Fruit fly (Drosophila melanogaster) whole organism, embryonic: Measurements from ENCODE around the gene CG43759.

Source experiments
- Bgb ChIP-seq: fragments of 200-800 bp; sonication (Bioruptor generic); IDR thresholded peaks from 2 replicates; pipeline ENCODE4 v1.3.6; 2022; ENCODE audit warnings: missing biosample characterization, missing genetic modification characterization; ENCODE audit not compliant: partially characterized antibody
- CG10209 ChIP-seq: fragments of 200-800 bp; sonication (Bioruptor generic); optimal IDR thresholded peaks from 3 replicates; lab custom pipeline; 2017; ENCODE audit warnings: missing biosample characterization, mild to moderate bottlenecking, missing genetic modification characterization, missing genetic modification reagents
- CG10267 ChIP-seq: fragments of 200-800 bp; sonication (Bioruptor generic); optimal IDR thresholded peaks from 2 replicates; lab custom pipeline; 2018; ENCODE audit warnings: missing biosample characterization, mild to moderate bottlenecking, missing genetic modification characterization, moderate library complexity
- CG10654 ChIP-seq: fragments of 200-800 bp; sonication (Bioruptor generic); optimal IDR thresholded peaks from 2 replicates; lab custom pipeline; 2016; ENCODE audit warnings: missing biosample characterization, missing genetic modification characterization
- CG11085 ChIP-seq: fragments of 200-800 bp; sonication (Bioruptor generic); IDR thresholded peaks from 2 replicates; pipeline ENCODE4 v1.3.6; 2022; ENCODE audit warnings: missing biosample characterization, missing genetic modification characterization
- CG11398 ChIP-seq: fragments of 200-800 bp; sonication (Bioruptor generic); optimal IDR thresholded peaks from 2 replicates; lab custom pipeline; 2016; ENCODE audit warnings: missing biosample characterization, missing genetic modification characterization
- CG13775 ChIP-seq: fragments of 200-800 bp; sonication (Bioruptor generic); optimal IDR thresholded peaks from 3 replicates; lab custom pipeline; 2017; ENCODE audit warnings: missing biosample characterization, mild to moderate bottlenecking, missing genetic modification characterization
- CG14860 ChIP-seq: fragments of 200-800 bp; sonication (Bioruptor generic); IDR thresholded peaks from 3 replicates; pipeline ENCODE4 v1.3.6; 2022; ENCODE audit warnings: missing biosample characterization, missing genetic modification characterization; ENCODE audit not compliant: partially characterized antibody
- CG15073 ChIP-seq: fragments of 200-800 bp; sonication (Bioruptor generic); optimal IDR thresholded peaks from 2 replicates; lab custom pipeline; 2016; ENCODE audit warnings: missing biosample characterization, missing genetic modification characterization
- CG1647 ChIP-seq: fragments of 200-800 bp; sonication (Bioruptor generic); optimal IDR thresholded peaks from 3 replicates; lab custom pipeline; 2016; ENCODE audit warnings: missing biosample characterization, missing genetic modification characterization
- CG17912 ChIP-seq: fragments of 200-800 bp; sonication (Bioruptor generic); optimal IDR thresholded peaks from 2 replicates; lab custom pipeline; 2018; ENCODE audit warnings: missing biosample characterization, mild to moderate bottlenecking, missing genetic modification characterization
- CG4360 ChIP-seq: fragments of 200-800 bp; sonication (Bioruptor generic); IDR thresholded peaks from 2 replicates; pipeline ENCODE4 v1.3.6; 2022; ENCODE audit warnings: missing biosample characterization, missing genetic modification characterization
- CG5245 ChIP-seq: fragments of 200-800 bp; sonication (Bioruptor generic); optimal IDR thresholded peaks from 3 replicates; lab custom pipeline; 2016; ENCODE audit warnings: missing biosample characterization, missing genetic modification characterization
- Camta ChIP-seq: fragments of 200-800 bp; sonication (Bioruptor generic); optimal IDR thresholded peaks from 2 replicates; lab custom pipeline; 2016; ENCODE audit warnings: missing biosample characterization, missing genetic modification characterization
- Dip3 ChIP-seq: fragments of 200-800 bp; sonication (Bioruptor generic); optimal IDR thresholded peaks from 3 replicates; lab custom pipeline; 2016; ENCODE audit warnings: missing biosample characterization, missing genetic modification characterization
- Drgx ChIP-seq: fragments of 200-800 bp; sonication (Bioruptor generic); IDR thresholded peaks from 2 replicates; pipeline ENCODE4 v1.3.6; 2022; ENCODE audit warnings: missing biosample characterization, missing genetic modification characterization
- Fer1 ChIP-seq: fragments of 200-800 bp; sonication (Bioruptor generic); optimal IDR thresholded peaks from 2 replicates; lab custom pipeline; 2017; ENCODE audit warnings: missing biosample characterization, mild to moderate bottlenecking, missing genetic modification characterization
- Hey ChIP-seq: fragments of 200-800 bp; sonication (Bioruptor generic); optimal IDR thresholded peaks from 3 replicates; lab custom pipeline; 2018; ENCODE audit warnings: missing biosample characterization, mild to moderate bottlenecking, missing genetic modification characterization
- Hr39 ChIP-seq: fragments of >200 bp; optimal IDR thresholded peaks from 2 replicates; lab custom pipeline; 2017
- MESR4 ChIP-seq: fragments of 200-800 bp; sonication (Bioruptor generic); optimal IDR thresholded peaks from 2 replicates; lab custom pipeline; 2018; ENCODE audit warnings: missing biosample characterization, mild to moderate bottlenecking, missing genetic modification characterization, moderate library complexity
- MTF-1 ChIP-seq: fragments of 200-800 bp; sonication (Bioruptor generic); optimal IDR thresholded peaks from 2 replicates; lab custom pipeline; 2018; ENCODE audit warnings: missing biosample characterization, mild to moderate bottlenecking, missing genetic modification characterization, borderline replicate concordance
- Myb ChIP-seq: fragments of 200-800 bp; sonication (Bioruptor generic); optimal IDR thresholded peaks from 2 replicates; lab custom pipeline; 2016; ENCODE audit warnings: missing biosample characterization, missing genetic modification characterization
- Nf-YC ChIP-seq: fragments of 200-800 bp; optimal IDR thresholded peaks from 3 replicates; lab custom pipeline; 2019; ENCODE audit warnings: missing biosample characterization, mild to moderate bottlenecking, missing genetic modification characterization, moderate library complexity
- Opbp ChIP-seq: fragments of 200-800 bp; sonication (Bioruptor generic); IDR thresholded peaks from 3 replicates; pipeline ENCODE4 v1.3.6; 2022; ENCODE audit warnings: missing biosample characterization, missing genetic modification characterization; ENCODE audit not compliant: partially characterized antibody
- Stat92E ChIP-seq, 3 experiments: fragments of >200 bp in 2 of 3; fragments of 200-800 bp in 1 of 3; sonication (Bioruptor generic) in 1 of 3; optimal IDR thresholded peaks; 2 replicates each; lab custom pipeline; 2017 to 2019; ENCODE audit warnings: missing biosample characterization in 3 of 3, missing genetic modification characterization in 3 of 3, mild to moderate bottlenecking in 1 of 3, moderate library complexity in 1 of 3
- Xbp1 ChIP-seq: fragments of 200-800 bp; sonication (Bioruptor generic); optimal IDR thresholded peaks from 3 replicates; lab custom pipeline; 2016; ENCODE audit warnings: missing biosample characterization, mild to moderate bottlenecking, missing genetic modification characterization
- bbx ChIP-seq: fragments of 200-800 bp; sonication (Bioruptor generic); IDR thresholded peaks from 2 replicates; pipeline ENCODE4 v1.3.6; 2022; ENCODE audit warnings: missing biosample characterization, missing genetic modification characterization; ENCODE audit not compliant: partially characterized antibody
- cato ChIP-seq: fragments of 200-800 bp; sonication (Bioruptor generic); optimal IDR thresholded peaks from 2 replicates; lab custom pipeline; 2016; ENCODE audit warnings: missing biosample characterization, missing genetic modification characterization, borderline replicate concordance
- danr ChIP-seq: fragments of 200-800 bp; sonication (Bioruptor generic); IDR thresholded peaks from 2 replicates; pipeline ENCODE4 v1.3.6; 2022; ENCODE audit warnings: missing biosample characterization, missing genetic modification characterization
- eve ChIP-seq, 2 experiments: fragments of >200 bp; optimal IDR thresholded peaks; 2 replicates each; lab custom pipeline; 2017; ENCODE audit warnings: missing biosample characterization in 2 of 2, missing genetic modification characterization in 2 of 2
- exex ChIP-seq: fragments of 200-800 bp; sonication (Bioruptor generic); optimal IDR thresholded peaks from 4 replicates; lab custom pipeline; 2018; ENCODE audit warnings: missing biosample characterization, mild to moderate bottlenecking, missing genetic modification characterization, moderate library complexity
- hbn ChIP-seq: fragments of 200-800 bp; sonication (Bioruptor generic); IDR thresholded peaks from 2 replicates; pipeline ENCODE4 v1.3.6; 2022; ENCODE audit warnings: missing biosample characterization, missing genetic modification characterization; ENCODE audit not compliant: partially characterized antibody
- lola ChIP-seq, 3 experiments: fragments of >200 bp in 2 of 3; fragments of 200-800 bp in 1 of 3; sonication (Bioruptor generic) in 1 of 3; optimal IDR thresholded peaks; 2 replicates each; lab custom pipeline; 2017 to 2019; ENCODE audit warnings: missing biosample characterization in 3 of 3, missing genetic modification characterization in 3 of 3, mild to moderate bottlenecking in 1 of 3, moderate library complexity in 1 of 3
- lov ChIP-seq, 2 experiments: fragments of 200-800 bp in 1 of 2; fragments of >200 bp in 1 of 2; sonication (Bioruptor generic) in 1 of 2; IDR thresholded peaks in 1 of 2; optimal IDR thresholded peaks in 1 of 2; 2 replicates in 1 of 2; 3 replicates in 1 of 2; pipeline versions ENCODE4 v1.3.6 to Lab custom; 2017 to 2022; ENCODE audit warnings: missing biosample characterization in 1 of 2, missing genetic modification characterization in 1 of 2
- maf-S ChIP-seq: fragments of 200-800 bp; sonication (Bioruptor generic); optimal IDR thresholded peaks from 2 replicates; lab custom pipeline; 2016; ENCODE audit warnings: missing biosample characterization, missing genetic modification characterization
- nau ChIP-seq: fragments of 200-800 bp; sonication (Bioruptor generic); optimal IDR thresholded peaks from 3 replicates; lab custom pipeline; 2017; ENCODE audit warnings: missing biosample characterization, mild to moderate bottlenecking, missing genetic modification characterization, missing genetic modification reagents
- nom ChIP-seq: fragments of 200-800 bp; sonication (Bioruptor generic); optimal IDR thresholded peaks from 2 replicates; lab custom pipeline; 2017; ENCODE audit warnings: missing biosample characterization, missing genetic modification characterization, mild to moderate bottlenecking, moderate library complexity, missing genetic modification reagents
- otp ChIP-seq: fragments of 200-800 bp; sonication (Bioruptor generic); IDR thresholded peaks from 3 replicates; pipeline ENCODE4, ENCODE4 v1.3.6; 2022; ENCODE audit warnings: missing biosample characterization, missing genetic modification characterization
- pb ChIP-seq: fragments of 200-800 bp; sonication (Bioruptor generic); optimal IDR thresholded peaks from 3 replicates; lab custom pipeline; 2016; ENCODE audit warnings: missing biosample characterization, missing genetic modification characterization
- peb ChIP-seq: fragments of 200-800 bp; sonication (Bioruptor generic); IDR thresholded peaks from 2 replicates; pipeline ENCODE4 v1.3.6; 2022; ENCODE audit warnings: missing biosample characterization, missing genetic modification characterization
- pita ChIP-seq: fragments of 200-800 bp; sonication (Bioruptor generic); optimal IDR thresholded peaks from 2 replicates; lab custom pipeline; 2017; ENCODE audit warnings: missing biosample characterization, mild to moderate bottlenecking, missing genetic modification characterization
- psq ChIP-seq: fragments of 200-800 bp; sonication (Bioruptor generic); optimal IDR thresholded peaks from 2 replicates; lab custom pipeline; 2017; ENCODE audit warnings: missing biosample characterization, missing genetic modification characterization
- seq ChIP-seq: fragments of 200-800 bp; sonication (Bioruptor generic); IDR thresholded peaks from 2 replicates; pipeline ENCODE4 v1.3.6; 2022; ENCODE audit warnings: missing biosample characterization, missing genetic modification characterization
- sisA ChIP-seq: fragments of 200-800 bp; sonication (Bioruptor generic); IDR thresholded peaks from 2 replicates; pipeline ENCODE4 v1.3.6; 2022; ENCODE audit warnings: missing biosample characterization, missing genetic modification characterization
- stwl ChIP-seq: fragments of 200-800 bp; sonication (Bioruptor generic); optimal IDR thresholded peaks from 3 replicates; lab custom pipeline; 2018; ENCODE audit warnings: missing biosample characterization, mild to moderate bottlenecking, missing genetic modification characterization, moderate library complexity
- tup ChIP-seq: fragments of 200-800 bp; sonication (Bioruptor generic); optimal IDR thresholded peaks from 2 replicates; lab custom pipeline; 2016; ENCODE audit warnings: missing biosample characterization, mild to moderate bottlenecking, missing genetic modification characterization, moderate library complexity
- twi ChIP-seq: fragments of 200-800 bp; optimal IDR thresholded peaks from 2 replicates; lab custom pipeline; 2019; ENCODE audit warnings: missing biosample characterization, mild to moderate bottlenecking, missing genetic modification characterization, moderate library complexity
- vnd ChIP-seq: fragments of 200-800 bp; sonication (Bioruptor generic); IDR thresholded peaks from 3 replicates; pipeline ENCODE4 v1.3.6; 2022; ENCODE audit warnings: missing biosample characterization, missing genetic modification characterization; ENCODE audit not compliant: partially characterized antibody

Gene CG43759

dm6 chrX:18938127-18938939, 8.2 kb downstream of the CG43759 start (continued):
- TF ChIP-seq sisA (GFP tag; lab: Robert Waterston, UW) (peak; percentile 14; the same call in 1 of the 2 replicates), nom (peak; percentile 84), CG5245 (GFP tag; lab: Kevin White, UChicago) (no peak), MESR4 (no peak), pita (GFP tag; lab: Kevin White, UChicago) (no peak), lola (GFP tag; optimal IDR thresholded peaks at IDR 0.05; lab: Kevin White, UChicago) (peak in 1 of 3 experiments; percentile 87), Drgx (GFP tag; lab: Robert Waterston, UW) (peak; percentile 46; the same call in 1 of the 2 replicates), CG10267 (tag; lab: Kevin White, UChicago) (peak; percentile 49), bbx (GFP tag; lab: Robert Waterston, UW) (no peak), CG11085 (no peak), CG15073 (GFP tag; lab: Kevin White, UChicago) (no peak), CG17912 (GFP tag; lab: Kevin White, UChicago) (no peak), hbn (GFP tag; lab: Robert Waterston, UW) (no peak), stwl (tag; lab: Kevin White, UChicago) (no peak), lov (optimal IDR thresholded peaks at IDR 0.05; lab: Kevin White, UChicago) (no peak), lov (GFP tag; IDR thresholded peaks at IDR 0.05; lab: Robert Waterston, UW) (no peak), psq (GFP tag; lab: Kevin White, UChicago) (no peak), CG4360 (GFP tag; lab: Robert Waterston, UW) (peak; percentile 74), CG11398 (GFP tag; lab: Kevin White, UChicago) (no peak), cato (no peak), Stat92E (GFP tag; optimal IDR thresholded peaks at IDR 0.05; lab: Kevin White, UChicago) (no peak), seq (GFP tag; lab: Robert Waterston, UW) (no peak), CG1647 (GFP tag; lab: Kevin White, UChicago) (no peak), CG10209 (GFP tag; lab: Kevin White, UChicago) (peak; percentile 33), peb (GFP tag; lab: Robert Waterston, UW) (no peak), Camta (GFP tag; lab: Kevin White, UChicago) (no peak), twi (tag; lab: Kevin White, UChicago) (peak; percentile 37), pb (GFP tag; lab: Kevin White, UChicago) (no peak), Fer1 (GFP tag; lab: Kevin White, UChicago) (no peak), Nf-YC (peak; percentile 11), otp (GFP tag; lab: Robert Waterston, UW) (no peak; the same call in 2 of the 3 replicates), MTF-1 (no peak), eve (GFP tag; optimal IDR thresholded peaks at IDR 0.05; lab: Kevin White, UChicago) (no peak), CG10654 (GFP tag; lab: Kevin White, UChicago) (no peak), vnd (GFP tag; lab: Robert Waterston, UW) (no peak), Myb (GFP tag; lab: Kevin White, UChicago) (no peak), Bgb (GFP tag; lab: Robert Waterston, UW) (no peak), CG13775 (peak; percentile 61), Xbp1 (GFP tag; lab: Kevin White, UChicago) (peak; percentile 56), Dip3 (GFP tag; lab: Kevin White, UChicago) (no peak), nau (GFP tag; lab: Kevin White, UChicago) (no peak), exex (no peak), Opbp (GFP tag; lab: Robert Waterston, UW) (no peak), tup (GFP tag; lab: Kevin White, UChicago) (no peak), maf-S (no peak), Hr39 (no peak), CG14860 (GFP tag; lab: Robert Waterston, UW) (no peak), danr (GFP tag; lab: Robert Waterston, UW) (no peak), Hey (no peak)
